Worm (Caenorhabditis elegans): Measurements from ENCODE around the gene K09E9.7.

K09E9.7 gene

DNA sequence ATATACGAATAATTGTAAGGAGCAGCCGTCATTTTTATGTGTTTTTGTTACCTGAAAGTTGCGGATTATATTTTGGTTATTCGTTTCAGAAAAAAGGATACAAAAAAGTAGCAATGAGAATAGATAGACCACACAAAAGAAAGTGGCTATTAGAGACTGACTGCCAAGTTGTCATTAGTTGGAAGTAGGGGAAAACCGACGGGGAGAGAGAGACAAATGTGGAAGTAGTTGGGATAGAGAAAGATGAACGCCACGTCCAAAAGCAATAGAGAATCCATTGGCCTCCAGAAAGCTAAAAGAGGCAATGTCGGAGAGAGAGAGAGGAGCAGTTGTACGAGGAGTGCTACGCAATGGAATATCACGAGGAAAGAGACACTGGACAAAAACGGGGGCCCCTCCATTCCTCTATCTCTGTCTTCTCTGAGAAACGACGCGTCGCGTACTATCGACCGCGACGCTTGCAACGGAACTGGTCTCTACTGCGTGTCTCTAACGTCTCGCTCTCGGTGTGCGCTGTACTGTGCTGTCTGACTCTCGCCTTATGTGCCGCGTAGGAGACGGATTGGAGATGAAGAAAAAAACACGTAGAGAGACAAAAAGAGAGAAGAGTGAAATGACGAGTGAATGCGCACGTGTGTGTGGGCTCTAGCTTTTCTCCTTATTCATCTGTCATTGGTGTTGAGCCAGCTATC lies 34.0 kb upstream of the K09E9.7 start, which contains the start of gene rab-14:
TSS of gene rab-14 (minus strand) at position 51 of the 692 bp plus-strand sequence.
- TF ChIP-seq lin-13 (GFP tag; optimal IDR thresholded peaks at IDR 0.05) (peak; percentile 75), fos-1 (tag; optimal IDR thresholded peaks at IDR 0.05) (peak; percentile 64), snu-23 (GFP tag; optimal IDR thresholded peaks at IDR 0.05) (peak; percentile 67), nhr-19 (GFP tag; conservative IDR thresholded peaks at IDR 0.05) (peak; percentile 65), ceh-63 (GFP tag; optimal IDR thresholded peaks at IDR 0.05) (no peak), mdl-1 (tag; optimal IDR thresholded peaks at IDR 0.05) (peak; percentile 63 to 90), tbx-2 (tag; optimal IDR thresholded peaks at IDR 0.05) (peak; percentile 80), zag-1 (tag; optimal IDR thresholded peaks at IDR 0.05) (no peak), nhr-47 (tag; optimal IDR thresholded peaks at IDR 0.05) (peak; percentile 84), sox-4 (tag; optimal IDR thresholded peaks at IDR 0.05) (peak; percentile 45), nhr-20 (tag; optimal IDR thresholded peaks at IDR 0.05) (peak; percentile 70), fkh-10 (GFP tag; optimal IDR thresholded peaks at IDR 0.05) (peak; percentile 81), hlh-4 (tag; optimal IDR thresholded peaks at IDR 0.05) (peak; percentile 13), efl-1 (optimal IDR thresholded peaks at IDR 0.05) (peak; percentile 31 to 49), efl-1 (GFP tag; optimal IDR thresholded peaks at IDR 0.05 in 1 of 2) (peak in 1 of 2 experiments; percentile 96), rnt-1 (tag; optimal IDR thresholded peaks at IDR 0.05) (peak; percentile 51), snpc-4 (tag; optimal IDR thresholded peaks at IDR 0.05) (peak; percentile 38), mep-1 (tag; optimal IDR thresholded peaks at IDR 0.05) (peak; percentile 10), ceh-88 (GFP tag; IDR thresholded peaks at IDR 0.05) (no peak), ztf-4 (tag; optimal IDR thresholded peaks at IDR 0.05) (peak; percentile 77), lin-15B (tag; optimal IDR thresholded peaks at IDR 0.05) (no peak), nhr-237 (tag; optimal IDR thresholded peaks at IDR 0.05) (peak; percentile 27), grh-1 (GFP tag; IDR thresholded peaks at IDR 0.05) (peak; percentile 55; the same call in 1 of the 2 replicates), xbp-1 (tag; optimal IDR thresholded peaks at IDR 0.05) (peak; percentile 60), zip-4 (GFP tag; optimal IDR thresholded peaks at IDR 0.05) (no peak), nhr-76 (tag; optimal IDR thresholded peaks at IDR 0.05) (no peak), hlh-17 (GFP tag; optimal IDR thresholded peaks at IDR 0.05; ENCODE audit: borderline replicate concordance) (no peak), swsn-7 (tag; optimal IDR thresholded peaks at IDR 0.05) (peak; percentile 80), lir-3 (tag; optimal IDR thresholded peaks at IDR 0.05; ENCODE audit: poor library complexity) (peak; percentile 28), nhr-28 (tag; optimal IDR thresholded peaks at IDR 0.05) (no peak), jun-1 (tag; optimal IDR thresholded peaks at IDR 0.05) (peak; percentile 63), dsc-1 (tag; optimal IDR thresholded peaks at IDR 0.05) (peak; percentile 58), egl-13 (tag; optimal IDR thresholded peaks at IDR 0.05) (peak; percentile 74), egl-27 (tag; optimal IDR thresholded peaks at IDR 0.05) (no peak), C04F5.9 (tag; optimal IDR thresholded peaks at IDR 0.05) (no peak), lsy-2 (tag; optimal IDR thresholded peaks at IDR 0.05) (peak; percentile 55 to 79), isw-1 (GFP tag; IDR thresholded peaks at IDR 0.05) (peak; percentile 53), nhr-12 (tag; optimal IDR thresholded peaks at IDR 0.05) (no peak), vab-15 (tag; optimal IDR thresholded peaks at IDR 0.05) (peak; percentile 45), ces-1 (GFP tag; optimal IDR thresholded peaks at IDR 0.05) (no peak), blmp-1 (tag; optimal IDR thresholded peaks at IDR 0.05) (peak; percentile 68), nhr-77 (tag; optimal IDR thresholded peaks at IDR 0.05) (peak; percentile 63), fkh-8 (tag; optimal IDR thresholded peaks at IDR 0.05) (peak; percentile 95), lin-14 (GFP tag; optimal IDR thresholded peaks at IDR 0.05) (peak; percentile 96), unc-30 (tag; optimal IDR thresholded peaks at IDR 0.05) (no peak), unc-86 (tag; optimal IDR thresholded peaks at IDR 0.05) (peak; percentile 93), ceh-8 (GFP tag; optimal IDR thresholded peaks at IDR 0.05) (peak; percentile 27), C16A3.4 (tag; optimal IDR thresholded peaks at IDR 0.05) (peak; percentile 68), dpl-1 (GFP tag; optimal IDR thresholded peaks at IDR 0.05) (peak; percentile 10 to 39 (median 37)), skn-1 (tag; optimal IDR thresholded peaks at IDR 0.05) (peak; percentile 56), nhr-71 (tag; optimal IDR thresholded peaks at IDR 0.05) (peak; percentile 88), ama-1 (optimal IDR thresholded peaks at IDR 0.05) (peak; percentile 12), ceh-82 (tag; optimal IDR thresholded peaks at IDR 0.05) (peak; percentile 54 to 89 (median 54))

Measured in whole organism, L1 larva.